Fruit fly (Drosophila melanogaster): ENCODE results near the gene CG9117.
A peak's percentile ranks its signal among the peaks of the same experiment; 100 is the strongest.

- TF ChIP-seq br (GFP tag; optimal IDR thresholded peaks at IDR 0.05) (no peak), N (GFP tag; optimal IDR thresholded peaks at IDR 0.05) (peak; percentile 57), Abd-B (GFP tag; optimal IDR thresholded peaks at IDR 0.05) (no peak), HLH106 (tag; optimal IDR thresholded peaks at IDR 0.05) (peak; percentile 36), lola (GFP tag; optimal IDR thresholded peaks at IDR 0.05) (no peak), pan (optimal IDR thresholded peaks at IDR 0.05) (no peak), psq (GFP tag; optimal IDR thresholded peaks at IDR 0.05) (no peak), usp (GFP tag; optimal IDR thresholded peaks at IDR 0.05) (no peak), ey (GFP tag; optimal IDR thresholded peaks at IDR 0.05) (no peak), fru (GFP tag; optimal IDR thresholded peaks at IDR 0.05) (no peak), sv (GFP tag; optimal IDR thresholded peaks at IDR 0.05) (no peak)
Observed at dm6 chr2L:6086771-6087170, 49.1 kb upstream of the CG9117 start.
